Fruit fly (Drosophila melanogaster): ENCODE measurements around the gene Sidpn.

dm6 chr2L:19058916-19059315 lies 31.4 kb downstream of the Sidpn start, which contains the start of gene Phlpp:
- TF ChIP-seq Crg-1 (GFP tag; optimal IDR thresholded peaks at IDR 0.05) (no peak), Clk (GFP tag; optimal IDR thresholded peaks at IDR 0.05) (no peak), cnc (optimal IDR thresholded peaks at IDR 0.05) (no peak), ovo (GFP tag; optimal IDR thresholded peaks at IDR 0.05) (no peak), CG1620 (GFP tag; optimal IDR thresholded peaks at IDR 0.05) (no peak), cic (GFP tag; optimal IDR thresholded peaks at IDR 0.05) (no peak), kay (GFP tag; ENCODE audit: borderline replicate concordance) (no peak), CG33017 (tag; optimal IDR thresholded peaks at IDR 0.05) (no peak), CG7101 (tag; optimal IDR thresholded peaks at IDR 0.05) (no peak), CG14711 (tag; optimal IDR thresholded peaks at IDR 0.05) (no peak), pad (GFP tag; optimal IDR thresholded peaks at IDR 0.05) (no peak), CG7045 (GFP tag; optimal IDR thresholded peaks at IDR 0.05) (no peak), tj (GFP tag; optimal IDR thresholded peaks at IDR 0.05) (no peak), toe (GFP tag; optimal IDR thresholded peaks at IDR 0.05) (no peak)

All from whole organism, adult.